Fruit fly (Drosophila melanogaster) whole organism, larva: ENCODE results near the gene Gr77a.

Source experiments
- noc ChIP-seq: fragments of 200-800 bp; sonication (Bioruptor generic); optimal IDR thresholded peaks from 3 replicates; lab custom pipeline; 2019; ENCODE audit warnings: missing biosample characterization, mild to moderate bottlenecking, missing genetic modification characterization, moderate library complexity

Gene Gr77a

dm6 chr3L:20758583-20758982 lies 19.4 kb upstream of the Gr77a start, which contains the start of gene CG43251:
Gene CG43251 (plus strand): TSS chr3L:20758883.
- no peak for TF ChIP-seq noc (tag; lab: Kevin White, UChicago)

dm6 chr3L:20755585-20755984 lies 16.4 kb upstream of the Gr77a start, which contains the start of gene CG33912:
Gene CG33912 (minus strand): TSS chr3L:20755685.
- TF ChIP-seq noc (tag; lab: Kevin White, UChicago), result no peak

dm6 chr3L:20752964-20753363 lies 13.7 kb upstream of the Gr77a start:
- TF ChIP-seq noc (tag; lab: Kevin White, UChicago), result no peak

dm6 chr3L:20750391-20750790 lies 11.2 kb upstream of the Gr77a start:
- TF ChIP-seq noc (tag; lab: Kevin White, UChicago), result no peak

dm6 chr3L:20748577-20748976 lies 9.3 kb upstream of the Gr77a start:
- TF ChIP-seq noc (tag; lab: Kevin White, UChicago), result no peak

dm6 chr3L:20747299-20747925 lies 8.2 kb upstream of the Gr77a start:
- no peak for TF ChIP-seq noc (tag; lab: Kevin White, UChicago)

- no peak for TF ChIP-seq noc (tag; lab: Kevin White, UChicago)
Observed at dm6 chr3L:20737346-20737745, 1.9 kb downstream of the Gr77a start.

- TF ChIP-seq noc (tag; lab: Kevin White, UChicago), result no peak
Observed at dm6 chr3L:20736266-20736665, 3.0 kb downstream of the Gr77a start.

- no peak for TF ChIP-seq noc (tag; lab: Kevin White, UChicago)
Observed at dm6 chr3L:20734258-20734624, 5.0 kb downstream of the Gr77a start.

- TF ChIP-seq noc (tag; lab: Kevin White, UChicago), result no peak
Observed at dm6 chr3L:20733530-20734257, 5.5 kb downstream of the Gr77a start.

dm6 chr3L:20732492-20732891 lies 6.7 kb downstream of the Gr77a start:
- TF ChIP-seq noc (tag; lab: Kevin White, UChicago), result no peak

dm6 chr3L:20730323-20731238 lies 8.6 kb downstream of the Gr77a start, which contains the start of gene CG13252:
Gene CG13252 (plus strand): TSS chr3L:20730591.
- TF ChIP-seq noc (tag; lab: Kevin White, UChicago), result no peak

dm6 chr3L:20729415-20729814 lies 9.8 kb downstream of the Gr77a start:
- TF ChIP-seq noc (tag; lab: Kevin White, UChicago), result no peak

- TF ChIP-seq noc (tag; lab: Kevin White, UChicago), result no peak
Observed at dm6 chr3L:20719100-20719499, 20.1 kb downstream of the Gr77a start, which contains the start of gene cmpy. Gene cmpy (minus strand): TSS chr3L:20719200.

dm6 chr3L:20713800-20714199 lies 25.4 kb downstream of the Gr77a start, which contains the start of gene CG34260:
Gene CG34260 (plus strand): TSS chr3L:20714100.
- no peak for TF ChIP-seq noc (tag; lab: Kevin White, UChicago)

dm6 chr3L:20711397-20711796 lies 27.8 kb downstream of the Gr77a start:
- no peak for TF ChIP-seq noc (tag; lab: Kevin White, UChicago)
